Worm (Caenorhabditis elegans): Measurements from ENCODE around the gene C34F11.1.

C34F11.1 gene

DNA sequence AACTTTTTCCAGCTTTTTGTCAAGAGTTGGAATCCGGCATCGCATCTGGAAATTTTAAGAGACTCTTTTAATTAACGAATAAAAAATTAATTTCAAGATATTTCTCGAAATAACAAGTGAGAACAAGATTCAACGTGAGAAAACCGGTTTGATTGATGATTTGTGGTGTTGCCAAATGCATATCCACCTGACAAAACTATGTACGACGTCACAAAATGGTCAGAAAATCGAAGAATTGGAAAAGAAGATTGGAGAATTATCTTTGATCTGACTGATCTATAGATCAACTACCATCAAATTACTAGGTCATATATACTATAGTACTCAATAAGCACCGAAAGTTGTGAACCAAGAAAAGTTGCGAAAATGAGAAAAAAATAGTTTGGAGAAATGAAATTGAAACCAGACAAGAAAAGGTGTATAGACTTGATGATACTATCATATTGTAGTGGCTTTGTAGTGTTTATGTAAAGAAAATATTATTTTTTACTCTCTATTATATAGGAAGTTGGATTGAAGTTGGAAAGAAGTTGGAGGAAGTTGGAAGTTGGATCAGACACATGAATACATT, 34.1 kb downstream of the C34F11.1 start, which contains the start of gene ptr-6 (continued):
- TF ChIP-seq efl-1 (optimal IDR thresholded peaks at IDR 0.05) (no peak), efl-1 (GFP tag; optimal IDR thresholded peaks at IDR 0.05 in 1 of 2) (no peak), ceh-8 (GFP tag; optimal IDR thresholded peaks at IDR 0.05) (no peak), mab-9 (GFP tag; IDR thresholded peaks at IDR 0.05) (no peak), skn-1 (tag; optimal IDR thresholded peaks at IDR 0.05) (no peak), nhr-28 (tag; optimal IDR thresholded peaks at IDR 0.05) (no peak), nhr-237 (tag; optimal IDR thresholded peaks at IDR 0.05) (no peak), hpl-2 (GFP tag; optimal IDR thresholded peaks at IDR 0.05) (no peak), ceh-88 (GFP tag; IDR thresholded peaks at IDR 0.05) (no peak), unc-62 (GFP tag; optimal IDR thresholded peaks at IDR 0.05) (no peak), elt-3 (tag; optimal IDR thresholded peaks at IDR 0.05) (peak in 1 of 6 experiments; percentile 60), pax-3 (tag; optimal IDR thresholded peaks at IDR 0.05) (no peak), ztf-4 (tag; optimal IDR thresholded peaks at IDR 0.05) (no peak), zag-1 (tag; optimal IDR thresholded peaks at IDR 0.05) (no peak), irx-1 (tag; optimal IDR thresholded peaks at IDR 0.05) (no peak), ets-5 (GFP tag; IDR thresholded peaks at IDR 0.05) (no peak), nhr-47 (tag; optimal IDR thresholded peaks at IDR 0.05) (no peak)

DNA sequence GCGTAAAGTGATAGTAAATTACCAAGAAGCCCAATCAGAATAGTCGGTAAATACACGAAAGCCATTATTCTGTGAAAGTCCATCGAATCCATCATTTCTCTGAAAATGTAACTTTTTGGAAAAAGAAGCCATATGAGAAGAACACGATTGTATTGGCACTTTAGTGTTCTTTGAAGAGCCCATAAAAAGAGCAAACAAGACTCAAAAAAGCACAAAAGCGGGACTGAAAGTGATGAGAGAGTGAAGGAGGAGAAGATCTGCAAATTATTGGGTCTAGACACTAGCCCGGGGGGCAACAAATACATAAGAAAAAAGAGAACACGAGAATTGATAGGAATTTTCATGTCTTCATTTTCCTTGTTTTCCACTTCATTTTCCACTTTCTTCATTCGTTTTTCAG, 42.7 kb downstream of the C34F11.1 start, which contains the start of gene frpr-4:
TSS of gene frpr-4 (minus strand) at position 101 of the 400 bp plus-strand sequence.
- no peak for TF ChIP-seq irx-1 (tag; optimal IDR thresholded peaks at IDR 0.05)
- TF ChIP-seq lin-13 (GFP tag; optimal IDR thresholded peaks at IDR 0.05), result no peak
- no peak for TF ChIP-seq mef-2 (tag; optimal IDR thresholded peaks at IDR 0.05)
- no peak for TF ChIP-seq C34B4.2 (tag; optimal IDR thresholded peaks at IDR 0.05)
- no peak for TF ChIP-seq lin-15B (tag; optimal IDR thresholded peaks at IDR 0.05)
- TF ChIP-seq unc-86 (tag; optimal IDR thresholded peaks at IDR 0.05), result no peak
- TF ChIP-seq ceh-90 (tag; optimal IDR thresholded peaks at IDR 0.05), result no peak
- TF ChIP-seq nhr-77 (tag; optimal IDR thresholded peaks at IDR 0.05), result no peak
- TF ChIP-seq ztf-4 (tag; optimal IDR thresholded peaks at IDR 0.05), result no peak
- TF ChIP-seq swsn-7 (tag; optimal IDR thresholded peaks at IDR 0.05), result no peak
- TF ChIP-seq nhr-11 (tag; optimal IDR thresholded peaks at IDR 0.05), result no peak
- TF ChIP-seq ceh-82 (tag; optimal IDR thresholded peaks at IDR 0.05), result no peak
- TF ChIP-seq sox-4 (tag; optimal IDR thresholded peaks at IDR 0.05), result no peak
- no peak for TF ChIP-seq skn-1 (tag; optimal IDR thresholded peaks at IDR 0.05)
- no peak for TF ChIP-seq ets-5 (GFP tag; IDR thresholded peaks at IDR 0.05)
- TF ChIP-seq egl-27 (tag; optimal IDR thresholded peaks at IDR 0.05), result no peak
- TF ChIP-seq hpl-2 (GFP tag; optimal IDR thresholded peaks at IDR 0.05), result no peak
- no peak for TF ChIP-seq lin-39 (tag; optimal IDR thresholded peaks at IDR 0.05)
- no peak for TF ChIP-seq dsc-1 (tag; optimal IDR thresholded peaks at IDR 0.05)
- no peak for TF ChIP-seq ceh-88 (GFP tag; IDR thresholded peaks at IDR 0.05)
